Worm (Caenorhabditis elegans) whole organism, L4 larva: ENCODE measurements around the gene ram-5.

Experiments used
- hlh-30 ChIP-seq: sonication (generic microtip); optimal IDR thresholded peaks from 2 replicates; lab custom pipeline; 2017; ENCODE audit warnings: antibody characterized with exemption, mild to moderate bottlenecking, missing genetic modification characterization, missing compliant biosample characterization; ENCODE audit not compliant: insufficient read depth
- lin-29 ChIP-seq: fragments of 200-800 bp; sonication (Bioruptor generic); IDR thresholded peaks from 2 replicates; pipeline ENCODE4 v1.3.6; 2022; ENCODE audit warnings: missing genetic modification reagents, missing genetic modification characterization, missing compliant biosample characterization
- lir-3 ChIP-seq: sonication (generic microtip); optimal IDR thresholded peaks from 2 replicates; lab custom pipeline; 2016; ENCODE audit warnings: mild to moderate bottlenecking, missing genetic modification characterization, missing compliant biosample characterization
- nhr-237 ChIP-seq: sonication (generic microtip); optimal IDR thresholded peaks from 2 replicates; lab custom pipeline; 2017; ENCODE audit warnings: missing biosample characterization, missing genetic modification characterization
- nhr-6 ChIP-seq: fragments of 150-350 bp; optimal IDR thresholded peaks from 2 replicates; lab custom pipeline; 2014; ENCODE audit warnings: missing biosample characterization, missing genetic modification characterization
- pqm-1 ChIP-seq: sonication (generic microtip); optimal IDR thresholded peaks from 2 replicates; lab custom pipeline; 2017; ENCODE audit warnings: missing biosample characterization, missing genetic modification characterization
- skn-1 ChIP-seq: fragments of 150-350 bp; optimal IDR thresholded peaks from 2 replicates; lab custom pipeline; 2014; ENCODE audit warnings: missing biosample characterization, missing genetic modification characterization
- unc-62 ChIP-seq, 3 experiments: fragments of 150-350 bp in 1 of 3; sonication (generic microtip); optimal IDR thresholded peaks in 2 of 3; peaks in 1 of 3; 1 replicate in 1 of 3; 2 replicates in 2 of 3; lab custom pipeline; 2014 to 2017; ENCODE audit warnings: missing biosample characterization in 3 of 3, missing genetic modification characterization in 3 of 3, missing genetic modification reagents in 3 of 3, missing genotype in 1 of 3

DNA sequence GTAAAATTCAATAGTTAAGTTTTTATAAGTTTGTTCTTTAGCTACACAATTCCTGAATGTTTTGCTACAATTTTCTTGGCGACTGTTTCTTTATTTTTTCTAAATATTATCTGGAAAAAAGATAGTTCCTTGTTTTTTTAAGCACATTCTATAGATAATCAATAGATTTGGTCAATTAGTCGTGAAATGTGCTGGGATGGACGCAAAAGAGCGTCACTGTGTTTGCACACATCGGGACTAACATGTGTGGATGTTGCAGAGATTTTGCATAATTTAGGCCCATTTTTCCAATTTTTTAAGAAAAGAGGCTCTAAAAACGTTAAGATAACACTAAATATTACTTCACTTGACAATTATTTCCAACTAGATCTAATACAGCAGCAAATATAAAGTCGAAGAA, 36.5 kb upstream of the ram-5 start:
- TF ChIP-seq nhr-6 (tag; lab: Kevin White, UChicago) (no peak), unc-62 (GFP tag; optimal IDR thresholded peaks at IDR 0.05 in 1 of 2; lab: Kevin White, UChicago) (peak in 1 of 2 experiments; percentile 84), unc-62 (tag; optimal IDR thresholded peaks at IDR 0.05; lab: Kevin White, UChicago) (no peak), lin-29 (GFP tag; lab: Robert Waterston, UW) (no peak), nhr-237 (tag; lab: Kevin White, UChicago) (no peak), skn-1 (tag; lab: Kevin White, UChicago) (no peak), lir-3 (tag; lab: Kevin White, UChicago) (no peak), hlh-30 (tag; lab: Kevin White, UChicago) (no peak), pqm-1 (tag; lab: Kevin White, UChicago) (no peak)
